Worm (Caenorhabditis elegans) whole organism, L4 larva: ENCODE measurements around the gene F09E5.16.
A peak's percentile ranks its signal among the peaks of the same experiment; 100 is the strongest.

ENCODE experiments used
- F10B5.3 ChIP-seq: sonication (generic microtip); optimal IDR thresholded peaks from 2 replicates; lab custom pipeline; 2016; ENCODE audit warnings: mild to moderate bottlenecking, missing genetic modification characterization, missing compliant biosample characterization
- T20F7.1 ChIP-seq: fragments of 200-800 bp; sonication (Bioruptor generic); optimal IDR thresholded peaks from 2 replicates; lab custom pipeline; 2018; ENCODE audit warnings: mild to moderate bottlenecking, missing genetic modification characterization, missing compliant biosample characterization
- T26A8.4 ChIP-seq: fragments of 200-800 bp; sonication (Bioruptor generic); IDR thresholded peaks from 2 replicates; pipeline ENCODE4 v1.3.6; 2022; ENCODE audit warnings: missing genetic modification characterization, missing compliant biosample characterization
- Y105C5A.15 ChIP-seq: fragments of 200-800 bp; sonication (Bioruptor generic); IDR thresholded peaks from 2 replicates; pipeline ENCODE4 v1.3.6; 2022; ENCODE audit warnings: missing genetic modification characterization, missing compliant biosample characterization
- Y75B8A.6 ChIP-seq: fragments of 200-800 bp; sonication (Bioruptor generic); IDR thresholded peaks from 2 replicates; pipeline ENCODE4 v1.3.6; 2022; ENCODE audit warnings: missing genetic modification reagents, missing genetic modification characterization, missing compliant biosample characterization
- aha-1 ChIP-seq: fragments of 150-350 bp; peaks from one replicate; lab custom pipeline; 2014; ENCODE audit warnings: missing biosample characterization, missing genetic modification characterization
- ceh-28 ChIP-seq: fragments of 150-350 bp; optimal IDR thresholded peaks from 2 replicates; lab custom pipeline; 2014; ENCODE audit warnings: missing biosample characterization, missing genetic modification reagents, missing genetic modification characterization
- ces-1 ChIP-seq: fragments of 150-350 bp; sonication (generic microtip); optimal IDR thresholded peaks from 4 replicates; lab custom pipeline; 2014; ENCODE audit warnings: missing biosample characterization, missing genetic modification reagents, missing genetic modification characterization
- ctbp-1 ChIP-seq: fragments of 200-800 bp; sonication (Bioruptor generic); IDR thresholded peaks from 2 replicates; pipeline ENCODE4 v1.3.6; 2022; ENCODE audit warnings: missing genetic modification reagents, missing genetic modification characterization, missing compliant biosample characterization
- dpl-1 ChIP-seq: fragments of 150-350 bp; optimal IDR thresholded peaks from 2 replicates; lab custom pipeline; 2014; ENCODE audit warnings: missing biosample characterization, missing genetic modification reagents, missing genetic modification characterization
- dve-1 ChIP-seq: sonication (generic microtip); optimal IDR thresholded peaks from 2 replicates; lab custom pipeline; 2017; ENCODE audit warnings: antibody characterized with exemption, mild to moderate bottlenecking, missing genetic modification characterization, missing compliant biosample characterization; ENCODE audit not compliant: insufficient read depth
- egl-27 ChIP-seq: sonication (generic microtip); optimal IDR thresholded peaks from 3 replicates; lab custom pipeline; 2017; ENCODE audit warnings: missing biosample characterization, missing genetic modification reagents, missing genetic modification characterization
- gei-8 ChIP-seq: fragments of 200-800 bp; sonication (Bioruptor generic); optimal IDR thresholded peaks from 2 replicates; lab custom pipeline; 2018; ENCODE audit warnings: mild to moderate bottlenecking, missing genetic modification characterization, missing compliant biosample characterization
- hif-1 ChIP-seq, 2 experiments: sonication (generic microtip); optimal IDR thresholded peaks; 2 replicates each; lab custom pipeline; 2016 to 2017; ENCODE audit warnings: missing compliant biosample characterization in 2 of 2, missing genetic modification characterization in 2 of 2, missing genetic modification reagents in 2 of 2, missing genotype in 2 of 2, mild to moderate bottlenecking in 1 of 2
- hlh-11 ChIP-seq: fragments of 200-800 bp; sonication (Bioruptor generic); optimal IDR thresholded peaks from 2 replicates; lab custom pipeline; 2018; ENCODE audit warnings: mild to moderate bottlenecking, missing genetic modification characterization, missing compliant biosample characterization
- hlh-30 ChIP-seq: sonication (generic microtip); optimal IDR thresholded peaks from 2 replicates; lab custom pipeline; 2017; ENCODE audit warnings: antibody characterized with exemption, mild to moderate bottlenecking, missing genetic modification characterization, missing compliant biosample characterization; ENCODE audit not compliant: insufficient read depth
- hmg-1.1 ChIP-seq: fragments of 200-800 bp; sonication (Bioruptor generic); IDR thresholded peaks from 2 replicates; pipeline ENCODE4 v1.3.6; 2022; ENCODE audit warnings: missing genetic modification reagents, missing genetic modification characterization, missing compliant biosample characterization
- jun-1 ChIP-seq: fragments of 150-350 bp; optimal IDR thresholded peaks from 2 replicates; lab custom pipeline; 2014; ENCODE audit warnings: missing biosample characterization, missing genetic modification reagents, missing genetic modification characterization
- lin-1 ChIP-seq: fragments of 200-800 bp; sonication (Bioruptor generic); IDR thresholded peaks from 2 replicates; pipeline ENCODE4 v1.3.6; 2022; ENCODE audit warnings: missing genetic modification reagents, missing genetic modification characterization, missing compliant biosample characterization
- lin-38 ChIP-seq: fragments of 200-800 bp; sonication (Bioruptor generic); IDR thresholded peaks from 2 replicates; pipeline ENCODE4 v1.3.6; 2022; ENCODE audit warnings: missing genetic modification reagents, missing genetic modification characterization, missing compliant biosample characterization
- lsy-2 ChIP-seq, 2 experiments: fragments of 150-350 bp in 1 of 2; sonication (generic microtip) in 1 of 2; optimal IDR thresholded peaks; 2 replicates each; lab custom pipeline; 2014 to 2017; ENCODE audit warnings: missing biosample characterization in 2 of 2, missing genetic modification characterization in 2 of 2
- madf-5 ChIP-seq, 2 experiments: fragments of 200-800 bp; sonication (Bioruptor generic); IDR thresholded peaks; 2 replicates each; pipeline ENCODE4 v1.3.6; 2022; ENCODE audit warnings: missing compliant biosample characterization in 2 of 2, missing genetic modification characterization in 2 of 2
- mdl-1 ChIP-seq, 2 experiments: fragments of 150-350 bp in 1 of 2; sonication (generic microtip) in 1 of 2; optimal IDR thresholded peaks; 2 replicates each; lab custom pipeline; 2014 to 2017; ENCODE audit warnings: missing biosample characterization in 2 of 2, missing genetic modification characterization in 2 of 2
- mdt-29 ChIP-seq: fragments of 200-800 bp; sonication (Bioruptor generic); IDR thresholded peaks from 2 replicates; pipeline ENCODE4 v1.3.6; 2022; ENCODE audit warnings: missing genetic modification reagents, missing genetic modification characterization, missing compliant biosample characterization
- mep-1 ChIP-seq: fragments of 150-350 bp; sonication (generic microtip); optimal IDR thresholded peaks from 3 replicates; lab custom pipeline; 2014; ENCODE audit warnings: missing biosample characterization, missing genetic modification characterization
- mes-2 ChIP-seq: sonication (generic microtip); optimal IDR thresholded peaks from 2 replicates; lab custom pipeline; 2016; ENCODE audit warnings: missing genotype, mild to moderate bottlenecking, missing genetic modification characterization, missing compliant biosample characterization; ENCODE audit not compliant: poor library complexity, severe bottlenecking
- nhr-10 ChIP-seq: fragments of 150-350 bp; optimal IDR thresholded peaks from 2 replicates; lab custom pipeline; 2014; ENCODE audit warnings: missing biosample characterization, missing genetic modification characterization
- nhr-102 ChIP-seq: sonication (generic microtip); optimal IDR thresholded peaks from 2 replicates; lab custom pipeline; 2016; ENCODE audit warnings: mild to moderate bottlenecking, missing genetic modification characterization, moderate library complexity, missing compliant biosample characterization
- nhr-111 ChIP-seq: fragments of 200-800 bp; sonication (Bioruptor generic); optimal IDR thresholded peaks from 2 replicates; lab custom pipeline; 2018; ENCODE audit warnings: mild to moderate bottlenecking, missing genetic modification characterization, missing compliant biosample characterization
- nhr-28 ChIP-seq: fragments of 150-350 bp; optimal IDR thresholded peaks from 2 replicates; lab custom pipeline; 2014; ENCODE audit warnings: missing biosample characterization, missing genetic modification characterization
- nhr-41 ChIP-seq: fragments of 200-800 bp; sonication (Bioruptor generic); IDR thresholded peaks from 2 replicates; pipeline ENCODE4 v1.3.6; 2022; ENCODE audit warnings: missing genetic modification reagents, missing genetic modification characterization, missing compliant biosample characterization
- nhr-42 ChIP-seq: fragments of 200-800 bp; sonication (Bioruptor generic); IDR thresholded peaks from 2 replicates; pipeline ENCODE4 v1.3.6; 2022; ENCODE audit warnings: missing genetic modification characterization, missing compliant biosample characterization
- nhr-48 ChIP-seq: sonication (generic microtip); optimal IDR thresholded peaks from 2 replicates; lab custom pipeline; 2016; ENCODE audit warnings: mild to moderate bottlenecking, missing genetic modification characterization, missing compliant biosample characterization
- nhr-76 ChIP-seq: fragments of 150-350 bp; optimal IDR thresholded peaks from 2 replicates; lab custom pipeline; 2014; ENCODE audit warnings: missing biosample characterization, missing genetic modification characterization
- nhr-77 ChIP-seq: fragments of 150-350 bp; optimal IDR thresholded peaks from 2 replicates; lab custom pipeline; 2014; ENCODE audit warnings: missing biosample characterization, missing genetic modification characterization
- rbr-2 ChIP-seq: sonication (generic microtip); optimal IDR thresholded peaks from 2 replicates; lab custom pipeline; 2016; ENCODE audit warnings: missing genotype, missing genetic modification characterization, missing compliant biosample characterization
- set-16 ChIP-seq: fragments of 200-800 bp; sonication (Bioruptor generic); IDR thresholded peaks from 2 replicates; pipeline ENCODE4 v1.3.6; 2022; ENCODE audit warnings: missing genetic modification reagents, missing genetic modification characterization, missing compliant biosample characterization
- snpc-1.2 ChIP-seq: fragments of 200-800 bp; sonication (Bioruptor generic); IDR thresholded peaks from 2 replicates; pipeline ENCODE4 v1.3.6; 2022; ENCODE audit warnings: missing genetic modification reagents, missing genetic modification characterization, missing compliant biosample characterization
- tra-1 ChIP-seq: fragments of 200-800 bp; sonication (Bioruptor generic); IDR thresholded peaks from 2 replicates; pipeline ENCODE4 v1.3.6; 2022; ENCODE audit warnings: missing genetic modification reagents, missing genetic modification characterization, missing compliant biosample characterization
- unc-39 ChIP-seq: sonication (generic microtip); optimal IDR thresholded peaks from 2 replicates; lab custom pipeline; 2017; ENCODE audit warnings: missing biosample characterization, missing genetic modification characterization
- unc-62 ChIP-seq, 3 experiments: fragments of 150-350 bp in 1 of 3; sonication (generic microtip); optimal IDR thresholded peaks in 2 of 3; peaks in 1 of 3; 1 replicate in 1 of 3; 2 replicates in 2 of 3; lab custom pipeline; 2014 to 2017; ENCODE audit warnings: missing biosample characterization in 3 of 3, missing genetic modification characterization in 3 of 3, missing genetic modification reagents in 3 of 3, missing genotype in 1 of 3
- vab-7 ChIP-seq: fragments of 200-800 bp; sonication (Bioruptor generic); IDR thresholded peaks from 2 replicates; pipeline ENCODE4 v1.3.6; 2022; ENCODE audit warnings: missing genetic modification reagents, missing genetic modification characterization, missing compliant biosample characterization
- ztf-7 ChIP-seq: fragments of 150-350 bp; optimal IDR thresholded peaks from 2 replicates; lab custom pipeline; 2014; ENCODE audit warnings: missing biosample characterization, missing genetic modification characterization

Gene F09E5.16

ce11 chrII:5340672-5341568, 24.6 kb downstream of the F09E5.16 start (continued):
- peak; percentile 60 for TF ChIP-seq mep-1
- TF ChIP-seq gei-8 = peak; percentile 63
- no peak for TF ChIP-seq ztf-7 (tag; lab: Kevin White, UChicago)
- no peak for TF ChIP-seq hmg-1.1 (GFP tag; lab: Robert Waterston, UW)
- TF ChIP-seq hif-1 (tag; optimal IDR thresholded peaks at IDR 0.05; lab: Kevin White, UChicago) = peak in 1 of 2 experiments; percentile 33
- TF ChIP-seq T20F7.1 = peak; percentile 15
- TF ChIP-seq T26A8.4 (GFP tag; lab: Robert Waterston, UW) = peak; percentile 58
- TF ChIP-seq hlh-11 (tag; lab: Kevin White, UChicago) = peak; percentile 18
- peak; percentile 43 for TF ChIP-seq nhr-77
- TF ChIP-seq mes-2 (tag; lab: Kevin White, UChicago) = peak; percentile 37
- TF ChIP-seq, all 104 proteins: peak for 21

ce11 chrII:5339547-5339946, 26.0 kb downstream of the F09E5.16 start:
- TF ChIP-seq dve-1 (tag; lab: Kevin White, UChicago) (no peak), unc-62 (GFP tag; optimal IDR thresholded peaks at IDR 0.05 in 1 of 2; lab: Kevin White, UChicago) (peak in 1 of 2 experiments; percentile 81), unc-62 (tag; optimal IDR thresholded peaks at IDR 0.05; lab: Kevin White, UChicago) (no peak), aha-1 (tag; lab: Kevin White, UChicago) (peak; percentile 90)

ce11 chrII:5338301-5338700, 27.2 kb downstream of the F09E5.16 start:
- TF ChIP-seq tra-1 (GFP tag; lab: Robert Waterston, UW) (0 out of 2 replicates have a peak, but pooled peaks have one; percentile 20), aha-1 (tag; lab: Kevin White, UChicago) (peak; percentile 91), Y75B8A.6 (GFP tag; lab: Robert Waterston, UW) (no peak), nhr-111 (GFP tag; lab: Kevin White, UChicago) (no peak), vab-7 (GFP tag; lab: Robert Waterston, UW) (no peak), T26A8.4 (GFP tag; lab: Robert Waterston, UW) (peak; percentile 14; the same call in 1 of the 2 replicates), nhr-10 (tag; lab: Kevin White, UChicago) (no peak), nhr-48 (tag; lab: Kevin White, UChicago) (no peak), lin-1 (GFP tag; lab: Robert Waterston, UW) (no peak), gei-8 (no peak), nhr-28 (tag; lab: Kevin White, UChicago) (peak; percentile 34), lin-38 (peak; percentile 8; the same call in 1 of the 2 replicates), F10B5.3 (tag; lab: Kevin White, UChicago) (no peak), hlh-11 (tag; lab: Kevin White, UChicago) (peak; percentile 71), unc-39 (no peak), rbr-2 (no peak), nhr-77 (peak; percentile 42), nhr-76 (tag; lab: Kevin White, UChicago) (no peak), nhr-102 (tag; lab: Kevin White, UChicago) (no peak), set-16 (GFP tag; lab: Robert Waterston, UW) (no peak), hlh-30 (tag; lab: Kevin White, UChicago) (peak; percentile 83), mdl-1 (tag; optimal IDR thresholded peaks at IDR 0.05; lab: Kevin White, UChicago) (peak in 1 of 2 experiments; percentile 51), jun-1 (peak; percentile 20), mes-2 (tag; lab: Kevin White, UChicago) (peak; percentile 38), hif-1 (tag; optimal IDR thresholded peaks at IDR 0.05; lab: Kevin White, UChicago) (no peak), lsy-2 (tag; optimal IDR thresholded peaks at IDR 0.05; lab: Kevin White, UChicago) (peak in 1 of 2 experiments; percentile 30), dpl-1 (GFP tag; lab: Kevin White, UChicago) (no peak), ces-1 (GFP tag; lab: Kevin White, UChicago) (no peak), ctbp-1 (GFP tag; lab: Robert Waterston, UW) (no peak), Y105C5A.15 (no peak), hmg-1.1 (GFP tag; lab: Robert Waterston, UW) (peak; percentile 22; the same call in 1 of the 2 replicates), snpc-1.2 (GFP tag; lab: Robert Waterston, UW) (no peak), madf-5 (GFP tag; IDR thresholded peaks at IDR 0.05; lab: Robert Waterston, UW) (no peak), egl-27 (tag; lab: Kevin White, UChicago) (no peak), nhr-41 (GFP tag; lab: Robert Waterston, UW) (no peak), mdt-29 (GFP tag; lab: Robert Waterston, UW) (no peak), mep-1 (peak; percentile 12), ceh-28 (tag; lab: Kevin White, UChicago) (no peak), nhr-42 (GFP tag; lab: Robert Waterston, UW) (no peak)
